Worm (Caenorhabditis elegans) whole organism, L1 larva: Measurements from ENCODE around the gene ncx-8.

Source experiments
- C16A3.4 ChIP-seq: fragments of 150-350 bp; optimal IDR thresholded peaks from 2 replicates; lab custom pipeline; 2014; ENCODE audit warnings: missing biosample characterization, missing genetic modification characterization
- C34B4.2 ChIP-seq: sonication (generic microtip); optimal IDR thresholded peaks from 2 replicates; lab custom pipeline; 2017; ENCODE audit warnings: mild to moderate bottlenecking, missing genetic modification characterization, missing compliant biosample characterization
- Y116A8C.19 ChIP-seq: sonication (generic microtip); optimal IDR thresholded peaks from 2 replicates; lab custom pipeline; 2016; ENCODE audit warnings: missing compliant biosample characterization, missing genetic modification characterization, borderline replicate concordance
- ama-1 ChIP-seq: fragments of 150-350 bp; optimal IDR thresholded peaks from 2 replicates; lab custom pipeline; 2014
- blmp-1 ChIP-seq: fragments of 150-350 bp; optimal IDR thresholded peaks from 2 replicates; lab custom pipeline; 2014; ENCODE audit warnings: missing biosample characterization, missing genetic modification characterization
- ceh-8 ChIP-seq: fragments of 200-800 bp; sonication (Bioruptor generic); optimal IDR thresholded peaks from 2 replicates; lab custom pipeline; 2018; ENCODE audit warnings: mild to moderate bottlenecking, missing genetic modification characterization, moderate library complexity, missing compliant biosample characterization
- ceh-90 ChIP-seq: sonication (generic microtip); optimal IDR thresholded peaks from 2 replicates; lab custom pipeline; 2016; ENCODE audit warnings: missing genetic modification characterization, missing compliant biosample characterization
- dsc-1 ChIP-seq: sonication (generic microtip); optimal IDR thresholded peaks from 2 replicates; lab custom pipeline; 2016; ENCODE audit warnings: mild to moderate bottlenecking, missing genetic modification characterization, missing compliant biosample characterization
- efl-1 ChIP-seq, 4 experiments: fragments of 150-350 bp; optimal IDR thresholded peaks in 3 of 4; peaks in 1 of 4; 1 replicate in 1 of 4; 2 replicates in 3 of 4; lab custom pipeline; 2014; ENCODE audit warnings: missing biosample characterization in 2 of 4, missing genetic modification characterization in 2 of 4, missing genetic modification reagents in 2 of 4
- egl-13 ChIP-seq: sonication (generic microtip); optimal IDR thresholded peaks from 2 replicates; lab custom pipeline; 2016; ENCODE audit warnings: missing genotype, missing genetic modification reagents, missing genetic modification characterization, missing compliant biosample characterization
- elt-3 ChIP-seq, 6 experiments: fragments of 150-350 bp in 1 of 6; sonication (generic microtip); optimal IDR thresholded peaks; 2 replicates each; lab custom pipeline; 2017 to 2018; ENCODE audit warnings: missing biosample characterization in 6 of 6, missing genetic modification characterization in 6 of 6, inconsistent platforms in 1 of 6
- ets-5 ChIP-seq: fragments of 200-800 bp; sonication (Bioruptor generic); IDR thresholded peaks from 2 replicates; pipeline ENCODE4 v1.3.6; 2022; ENCODE audit warnings: missing genetic modification characterization, missing compliant biosample characterization
- fkh-8 ChIP-seq: sonication (generic microtip); optimal IDR thresholded peaks from 2 replicates; lab custom pipeline; 2016; ENCODE audit warnings: mild to moderate bottlenecking, missing genetic modification characterization, missing compliant biosample characterization
- fos-1 ChIP-seq: fragments of 150-350 bp; optimal IDR thresholded peaks from 2 replicates; lab custom pipeline; 2014; ENCODE audit warnings: missing biosample characterization, missing genetic modification characterization
- hpl-2 ChIP-seq: fragments of 150-350 bp; optimal IDR thresholded peaks from 2 replicates; lab custom pipeline; 2014; ENCODE audit warnings: missing biosample characterization, missing genetic modification reagents, missing genetic modification characterization
- irx-1 ChIP-seq: sonication (generic microtip); optimal IDR thresholded peaks from 2 replicates; lab custom pipeline; 2016; ENCODE audit warnings: missing genetic modification characterization, missing compliant biosample characterization
- jun-1 ChIP-seq: fragments of 150-350 bp; optimal IDR thresholded peaks from 2 replicates; lab custom pipeline; 2014; ENCODE audit warnings: missing biosample characterization, missing genetic modification reagents, missing genetic modification characterization
- lin-14 ChIP-seq: fragments of 200-800 bp; sonication (Bioruptor generic); optimal IDR thresholded peaks from 2 replicates; lab custom pipeline; 2018; ENCODE audit warnings: mild to moderate bottlenecking, missing genetic modification characterization, moderate library complexity, missing compliant biosample characterization
- lin-15B ChIP-seq: fragments of 150-350 bp; sonication (generic microtip); optimal IDR thresholded peaks from 3 replicates; lab custom pipeline; 2014; ENCODE audit warnings: missing biosample characterization, missing genetic modification characterization
- lir-3 ChIP-seq: sonication (generic microtip); optimal IDR thresholded peaks from 2 replicates; lab custom pipeline; 2016; ENCODE audit warnings: mild to moderate bottlenecking, missing genetic modification characterization, moderate library complexity, missing compliant biosample characterization; ENCODE audit not compliant: poor library complexity
- lsy-2 ChIP-seq, 2 experiments: fragments of 150-350 bp; optimal IDR thresholded peaks; 2 replicates each; lab custom pipeline; 2014; ENCODE audit warnings: missing biosample characterization in 2 of 2, missing genetic modification characterization in 2 of 2
- mef-2 ChIP-seq: fragments of 150-350 bp; optimal IDR thresholded peaks from 2 replicates; lab custom pipeline; 2014; ENCODE audit warnings: missing biosample characterization, missing genetic modification characterization
- nhr-19 ChIP-seq: fragments of 200-800 bp; sonication (Bioruptor generic); conservative IDR thresholded peaks from 2 replicates; pipeline ENCODE4 v1.3.6; 2022; ENCODE audit warnings: missing genetic modification characterization, missing compliant biosample characterization
- nhr-28 ChIP-seq: fragments of 150-350 bp; optimal IDR thresholded peaks from 2 replicates; lab custom pipeline; 2014; ENCODE audit warnings: missing biosample characterization, missing genetic modification characterization
- nhr-47 ChIP-seq: sonication (generic microtip); optimal IDR thresholded peaks from 2 replicates; lab custom pipeline; 2016; ENCODE audit warnings: mild to moderate bottlenecking, missing genetic modification characterization, moderate library complexity, missing compliant biosample characterization
- nhr-71 ChIP-seq: sonication (generic microtip); optimal IDR thresholded peaks from 2 replicates; lab custom pipeline; 2016; ENCODE audit warnings: mild to moderate bottlenecking, missing genetic modification characterization, moderate library complexity, missing compliant biosample characterization
- nhr-76 ChIP-seq: sonication (generic microtip); optimal IDR thresholded peaks from 2 replicates; lab custom pipeline; 2017; ENCODE audit warnings: missing biosample characterization, missing genetic modification characterization
- nhr-77 ChIP-seq: fragments of 150-350 bp; optimal IDR thresholded peaks from 2 replicates; lab custom pipeline; 2014; ENCODE audit warnings: missing biosample characterization, missing genetic modification characterization
- nhr-85 ChIP-seq: sonication (generic microtip); peaks from one replicate; lab custom pipeline; 2016; ENCODE audit warnings: missing genetic modification characterization, inconsistent platforms, missing compliant biosample characterization
- pqm-1 ChIP-seq: sonication (generic microtip); optimal IDR thresholded peaks from 3 replicates; lab custom pipeline; 2017; ENCODE audit warnings: missing biosample characterization, missing genetic modification characterization
- skn-1 ChIP-seq: fragments of 150-350 bp; optimal IDR thresholded peaks from 2 replicates; lab custom pipeline; 2014; ENCODE audit warnings: missing biosample characterization, missing genetic modification characterization
- snu-23 ChIP-seq: sonication (generic microtip); optimal IDR thresholded peaks from 2 replicates; lab custom pipeline; 2016; ENCODE audit warnings: missing genetic modification characterization, missing compliant biosample characterization
- sox-4 ChIP-seq: sonication (generic microtip); optimal IDR thresholded peaks from 2 replicates; lab custom pipeline; 2016; ENCODE audit warnings: missing genetic modification characterization, missing compliant biosample characterization
- sptf-1 ChIP-seq: fragments of 150-350 bp; optimal IDR thresholded peaks from 2 replicates; lab custom pipeline; 2014; ENCODE audit warnings: missing biosample characterization, missing genetic modification characterization
- sup-37 ChIP-seq: fragments of 200-800 bp; sonication (Bioruptor generic); optimal IDR thresholded peaks from 2 replicates; lab custom pipeline; 2018; ENCODE audit warnings: mild to moderate bottlenecking, missing genetic modification characterization, missing compliant biosample characterization
- unc-62 ChIP-seq: fragments of 150-350 bp; optimal IDR thresholded peaks from 2 replicates; lab custom pipeline; 2014; ENCODE audit warnings: missing biosample characterization, missing genetic modification reagents, missing genetic modification characterization
- zag-1 ChIP-seq: fragments of 150-350 bp; optimal IDR thresholded peaks from 2 replicates; lab custom pipeline; 2014; ENCODE audit warnings: missing biosample characterization, missing genetic modification characterization
- zip-4 ChIP-seq: fragments of 200-800 bp; sonication (Bioruptor generic); optimal IDR thresholded peaks from 2 replicates; lab custom pipeline; 2018; ENCODE audit warnings: mild to moderate bottlenecking, missing genetic modification characterization, moderate library complexity, missing compliant biosample characterization
- ztf-4 ChIP-seq: fragments of 150-350 bp; optimal IDR thresholded peaks from 2 replicates; lab custom pipeline; 2014; ENCODE audit warnings: missing biosample characterization, missing genetic modification characterization

ncx-8 gene

ce11 chrV:4969503-4969902 lies 17.5 kb downstream of the ncx-8 start (continued):
- TF ChIP-seq lin-15B (tag; lab: Kevin White, UChicago) (no peak), jun-1 (tag; lab: Kevin White, UChicago) (no peak), egl-13 (tag; lab: Kevin White, UChicago) (no peak), ceh-8 (no peak), lsy-2 (tag; optimal IDR thresholded peaks at IDR 0.05; lab: Kevin White, UChicago) (no peak), blmp-1 (tag; lab: Kevin White, UChicago) (peak; percentile 79)
- TF ChIP-seq, all 84 proteins: peak for 8

- TF ChIP-seq nhr-77 (tag; lab: Kevin White, UChicago) (no peak), lin-14 (GFP tag; lab: Kevin White, UChicago) (no peak), C34B4.2 (tag; lab: Kevin White, UChicago) (no peak), skn-1 (no peak), unc-62 (GFP tag; lab: Kevin White, UChicago) (no peak), egl-13 (tag; lab: Kevin White, UChicago) (no peak), pqm-1 (tag; lab: Kevin White, UChicago) (no peak), snu-23 (GFP tag; lab: Kevin White, UChicago) (no peak), elt-3 (tag; optimal IDR thresholded peaks at IDR 0.05; lab: Kevin White, UChicago) (no peak), lin-15B (tag; lab: Kevin White, UChicago) (no peak)
Measured at ce11 chrV:4968775-4969174, 18.2 kb downstream of the ncx-8 start.

ce11 chrV:4967238-4967637 lies 19.8 kb downstream of the ncx-8 start:
- TF ChIP-seq dsc-1 (peak; percentile 60), hpl-2 (GFP tag; lab: Kevin White, UChicago) (no peak), Y116A8C.19 (tag; lab: Kevin White, UChicago) (no peak), zip-4 (GFP tag; lab: Kevin White, UChicago) (no peak), ets-5 (GFP tag; lab: Robert Waterston, UW) (no peak), nhr-76 (no peak), ceh-8 (peak; percentile 83), elt-3 (tag; optimal IDR thresholded peaks at IDR 0.05; lab: Kevin White, UChicago) (no peak), sptf-1 (tag; lab: Kevin White, UChicago) (no peak), mef-2 (tag; lab: Kevin White, UChicago) (no peak), nhr-19 (GFP tag; lab: Robert Waterston, UW) (no peak), C16A3.4 (tag; lab: Kevin White, UChicago) (no peak), lin-14 (GFP tag; lab: Kevin White, UChicago) (peak; percentile 66), ama-1 (no peak), ztf-4 (tag; lab: Kevin White, UChicago) (no peak), lsy-2 (tag; optimal IDR thresholded peaks at IDR 0.05; lab: Kevin White, UChicago) (no peak), sox-4 (tag; lab: Kevin White, UChicago) (no peak), egl-13 (tag; lab: Kevin White, UChicago) (no peak), nhr-47 (tag; lab: Kevin White, UChicago) (peak; percentile 10), fkh-8 (tag; lab: Kevin White, UChicago) (no peak), nhr-71 (peak; percentile 15), nhr-28 (no peak), lin-15B (tag; lab: Kevin White, UChicago) (no peak), nhr-85 (tag; lab: Kevin White, UChicago) (no peak), ceh-90 (tag; lab: Kevin White, UChicago) (no peak), lir-3 (tag; lab: Kevin White, UChicago) (no peak)

ce11 chrV:4965790-4966189 lies 21.2 kb downstream of the ncx-8 start:
- TF ChIP-seq nhr-71, result peak; percentile 7
- no peak for TF ChIP-seq irx-1 (tag; lab: Kevin White, UChicago)
- no peak for TF ChIP-seq sup-37 (GFP tag; lab: Kevin White, UChicago)
- no peak for TF ChIP-seq fos-1 (tag; lab: Kevin White, UChicago)
- no peak for TF ChIP-seq lsy-2 (tag; optimal IDR thresholded peaks at IDR 0.05; lab: Kevin White, UChicago)
- no peak for TF ChIP-seq efl-1 (optimal IDR thresholded peaks at IDR 0.05; lab: Kevin White, UChicago)
- TF ChIP-seq efl-1 (GFP tag; optimal IDR thresholded peaks at IDR 0.05 in 1 of 2; lab: Kevin White, UChicago), result peak in 1 of 2 experiments; percentile 78
- TF ChIP-seq nhr-77 (tag; lab: Kevin White, UChicago), result no peak
- TF ChIP-seq jun-1 (tag; lab: Kevin White, UChicago), result no peak
- no peak for TF ChIP-seq ztf-4 (tag; lab: Kevin White, UChicago)
- no peak for TF ChIP-seq lir-3 (tag; lab: Kevin White, UChicago)
- no peak for TF ChIP-seq blmp-1 (tag; lab: Kevin White, UChicago)
- no peak for TF ChIP-seq zag-1
- TF ChIP-seq nhr-85 (tag; lab: Kevin White, UChicago), result peak; percentile 77
- TF ChIP-seq dsc-1, result no peak
- TF ChIP-seq, all 84 proteins: peak for 3
